Worm (Caenorhabditis elegans): ENCODE measurements around the gene C17A2.3.

DNA sequence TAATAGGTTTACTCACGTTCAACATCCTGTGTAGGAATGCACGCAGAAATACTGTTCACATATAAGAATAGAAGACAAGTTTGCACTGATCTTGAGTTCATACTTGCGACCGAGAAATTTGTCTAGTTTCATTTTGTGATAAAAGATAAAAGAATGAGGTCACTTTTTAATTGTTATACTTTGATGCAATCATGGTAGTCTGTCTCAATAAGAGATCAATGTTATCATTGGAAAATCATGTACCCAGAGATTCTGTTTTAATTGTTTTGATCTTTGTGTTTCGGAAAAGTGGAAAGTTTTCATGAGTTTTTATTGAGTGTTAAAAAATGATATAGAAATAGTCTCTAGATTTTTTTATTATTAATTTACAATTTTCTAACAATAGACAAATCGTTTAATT, 11.0 kb upstream of the C17A2.3 start, which contains the start of gene F54D10.9:
- TF ChIP-seq flt-1 (GFP tag; IDR thresholded peaks at IDR 0.05) (no peak), ztf-23 (GFP tag; IDR thresholded peaks at IDR 0.05) (no peak), med-1 (GFP tag; optimal IDR thresholded peaks at IDR 0.05; ENCODE audit: insufficient read depth) (no peak), klf-2 (GFP tag; conservative IDR thresholded peaks at IDR 0.05) (no peak), tab-1 (GFP tag; IDR thresholded peaks at IDR 0.05) (no peak), T22C8.4 (GFP tag; IDR thresholded peaks at IDR 0.05) (no peak), ztf-29 (GFP tag; IDR thresholded peaks at IDR 0.05) (no peak), ref-1 (GFP tag; conservative IDR thresholded peaks at IDR 0.05) (no peak), cog-1 (tag; optimal IDR thresholded peaks at IDR 0.05) (no peak)
